Fruit fly (Drosophila melanogaster) whole organism, embryonic: ENCODE results near the gene ZAP3.

Experiments used
- CG10979 ChIP-seq: fragments of 200-800 bp; sonication (Bioruptor generic); optimal IDR thresholded peaks from 2 replicates; lab custom pipeline; 2018; ENCODE audit warnings: missing biosample characterization, mild to moderate bottlenecking, missing genetic modification characterization, moderate library complexity
- CG11504 ChIP-seq: fragments of 200-800 bp; sonication (Bioruptor generic); optimal IDR thresholded peaks from 3 replicates; lab custom pipeline; 2019; ENCODE audit warnings: missing biosample characterization, mild to moderate bottlenecking, missing genetic modification characterization, moderate library complexity
- CG12391 ChIP-seq: fragments of 200-800 bp; sonication (Bioruptor generic); optimal IDR thresholded peaks from 3 replicates; lab custom pipeline; 2018; ENCODE audit warnings: missing biosample characterization, mild to moderate bottlenecking, missing genetic modification characterization, moderate library complexity
- CG1602 ChIP-seq: fragments of 200-800 bp; sonication (Bioruptor generic); optimal IDR thresholded peaks from 3 replicates; lab custom pipeline; 2016; ENCODE audit warnings: missing biosample characterization, missing genetic modification characterization
- CG16863 ChIP-seq: fragments of 200-800 bp; sonication (Bioruptor generic); optimal IDR thresholded peaks from 3 replicates; lab custom pipeline; 2016; ENCODE audit warnings: missing biosample characterization, missing genetic modification characterization
- CG17359 ChIP-seq: fragments of 200-800 bp; sonication (Bioruptor generic); optimal IDR thresholded peaks from 3 replicates; lab custom pipeline; 2018; ENCODE audit warnings: missing biosample characterization, mild to moderate bottlenecking, missing genetic modification characterization, moderate library complexity
- CG17361 ChIP-seq: fragments of 200-800 bp; sonication (Bioruptor generic); IDR thresholded peaks from 3 replicates; pipeline ENCODE4 v1.3.6; 2022; ENCODE audit warnings: missing biosample characterization, missing genetic modification characterization
- CG18262 ChIP-seq: fragments of 200-800 bp; optimal IDR thresholded peaks from 3 replicates; lab custom pipeline; 2019; ENCODE audit warnings: missing biosample characterization, mild to moderate bottlenecking, missing genetic modification characterization, moderate library complexity
- CG2116 ChIP-seq: fragments of 200-800 bp; sonication (Bioruptor generic); optimal IDR thresholded peaks from 3 replicates; lab custom pipeline; 2018; ENCODE audit warnings: missing biosample characterization, mild to moderate bottlenecking, missing genetic modification characterization
- CG2678 ChIP-seq: fragments of 200-800 bp; sonication (Bioruptor generic); optimal IDR thresholded peaks from 3 replicates; lab custom pipeline; 2019; ENCODE audit warnings: missing biosample characterization, mild to moderate bottlenecking, missing genetic modification characterization, moderate library complexity
- CG2875 ChIP-seq: fragments of 200-800 bp; sonication (Bioruptor generic); optimal IDR thresholded peaks from 2 replicates; lab custom pipeline; 2017; ENCODE audit warnings: missing biosample characterization, mild to moderate bottlenecking, missing genetic modification characterization, missing genetic modification reagents
- CG31388 ChIP-seq: fragments of 200-800 bp; sonication (Bioruptor generic); optimal IDR thresholded peaks from 2 replicates; lab custom pipeline; 2016; ENCODE audit warnings: missing biosample characterization, missing genetic modification characterization
- CG32772 ChIP-seq: fragments of 200-800 bp; sonication (Bioruptor generic); IDR thresholded peaks from 2 replicates; pipeline ENCODE4 v1.3.6; 2022; ENCODE audit warnings: missing biosample characterization, missing genetic modification characterization
- CG7357 ChIP-seq: fragments of 200-800 bp; sonication (Bioruptor generic); IDR thresholded peaks from 3 replicates; pipeline ENCODE4 v1.3.6; 2022; ENCODE audit warnings: missing biosample characterization, missing genetic modification characterization
- CG7556 ChIP-seq: fragments of 200-800 bp; sonication (Bioruptor generic); optimal IDR thresholded peaks from 2 replicates; lab custom pipeline; 2017; ENCODE audit warnings: missing biosample characterization, mild to moderate bottlenecking, missing genetic modification characterization
- CG8765 ChIP-seq: fragments of 200-800 bp; sonication (Bioruptor generic); IDR thresholded peaks from 2 replicates; pipeline ENCODE4 v1.3.6; 2022; ENCODE audit warnings: missing biosample characterization, missing genetic modification characterization
- CG9727 ChIP-seq: fragments of 200-800 bp; sonication (Bioruptor generic); optimal IDR thresholded peaks from 3 replicates; lab custom pipeline; 2017; ENCODE audit warnings: missing biosample characterization, mild to moderate bottlenecking, missing genetic modification characterization
- Dref ChIP-seq: fragments of 200-800 bp; sonication (Bioruptor generic); IDR thresholded peaks from 2 replicates; pipeline ENCODE4 v1.3.6; 2022; ENCODE audit warnings: missing biosample characterization, missing genetic modification characterization
- Med ChIP-seq: fragments of 200-800 bp; sonication (Bioruptor generic); peaks from one replicate; lab custom pipeline; 2016; ENCODE audit warnings: missing biosample characterization, missing genetic modification characterization, mild to moderate bottlenecking, inconsistent platforms, moderate library complexity
- Oli ChIP-seq: fragments of 200-800 bp; sonication (Bioruptor generic); optimal IDR thresholded peaks from 2 replicates; lab custom pipeline; 2018; ENCODE audit warnings: missing biosample characterization, mild to moderate bottlenecking, missing genetic modification characterization, moderate library complexity
- Sry-β ChIP-seq: fragments of 200-800 bp; sonication (Bioruptor generic); optimal IDR thresholded peaks from 2 replicates; lab custom pipeline; 2018; ENCODE audit warnings: missing biosample characterization, mild to moderate bottlenecking, missing genetic modification characterization, moderate library complexity
- Ssrp ChIP-seq: fragments of 200-800 bp; sonication (Bioruptor generic); optimal IDR thresholded peaks from 2 replicates; lab custom pipeline; 2018; ENCODE audit warnings: missing biosample characterization, mild to moderate bottlenecking, missing genetic modification characterization, moderate library complexity
- Xrp1 ChIP-seq: fragments of 200-800 bp; sonication (Bioruptor generic); IDR thresholded peaks from 2 replicates; pipeline ENCODE4 v1.3.6; 2022; ENCODE audit warnings: missing biosample characterization, missing genetic modification characterization
- az2 ChIP-seq: fragments of 200-800 bp; sonication (Bioruptor generic); optimal IDR thresholded peaks from 3 replicates; lab custom pipeline; 2016; ENCODE audit warnings: missing biosample characterization, missing genetic modification characterization
- caup ChIP-seq: fragments of 200-800 bp; sonication (Bioruptor generic); optimal IDR thresholded peaks from 3 replicates; lab custom pipeline; 2017; ENCODE audit warnings: missing biosample characterization, mild to moderate bottlenecking, missing genetic modification characterization, moderate library complexity; ENCODE audit not compliant: severe bottlenecking
- ci ChIP-seq: fragments of 200-800 bp; sonication (Bioruptor generic); IDR thresholded peaks from 3 replicates; pipeline ENCODE4 v1.3.6; 2022; ENCODE audit warnings: missing biosample characterization, missing genetic modification characterization
- corto ChIP-seq: fragments of 200-800 bp; sonication (Bioruptor generic); optimal IDR thresholded peaks from 2 replicates; lab custom pipeline; 2016; ENCODE audit warnings: missing biosample characterization, mild to moderate bottlenecking, missing genetic modification characterization, moderate library complexity
- danr ChIP-seq: fragments of 200-800 bp; sonication (Bioruptor generic); IDR thresholded peaks from 2 replicates; pipeline ENCODE4 v1.3.6; 2022; ENCODE audit warnings: missing biosample characterization, missing genetic modification characterization
- dm ChIP-seq: fragments of 200-800 bp; sonication (Bioruptor generic); optimal IDR thresholded peaks from 3 replicates; lab custom pipeline; 2016; ENCODE audit warnings: missing biosample characterization, missing genetic modification characterization
- dmrt11E ChIP-seq: fragments of 200-800 bp; sonication (Bioruptor generic); optimal IDR thresholded peaks from 3 replicates; lab custom pipeline; 2018; ENCODE audit warnings: missing biosample characterization, mild to moderate bottlenecking, missing genetic modification characterization, moderate library complexity
- eve ChIP-seq, 2 experiments: fragments of >200 bp; optimal IDR thresholded peaks; 2 replicates each; lab custom pipeline; 2017; ENCODE audit warnings: missing biosample characterization in 2 of 2, missing genetic modification characterization in 2 of 2
- gfzf ChIP-seq: fragments of 200-800 bp; sonication (Bioruptor generic); optimal IDR thresholded peaks from 2 replicates; lab custom pipeline; 2016; ENCODE audit warnings: missing biosample characterization, mild to moderate bottlenecking, missing genetic modification characterization, moderate library complexity
- hbn ChIP-seq: fragments of 200-800 bp; sonication (Bioruptor generic); IDR thresholded peaks from 2 replicates; pipeline ENCODE4 v1.3.6; 2022; ENCODE audit warnings: missing biosample characterization, missing genetic modification characterization; ENCODE audit not compliant: partially characterized antibody
- hkb ChIP-seq, 2 experiments: fragments of 200-800 bp in 1 of 2; fragments of >200 bp in 1 of 2; sonication (Bioruptor generic) in 1 of 2; IDR thresholded peaks in 1 of 2; optimal IDR thresholded peaks in 1 of 2; 2 replicates each; pipeline versions ENCODE4 v1.3.6 to Lab custom; 2017 to 2022; ENCODE audit warnings: missing biosample characterization in 1 of 2, missing genetic modification characterization in 1 of 2
- hth ChIP-seq: fragments of >200 bp; optimal IDR thresholded peaks from 2 replicates; lab custom pipeline; 2017; ENCODE audit warnings: inconsistent platforms
- kni ChIP-seq: fragments of 200-800 bp; sonication (Bioruptor generic); optimal IDR thresholded peaks from 3 replicates; lab custom pipeline; 2017; ENCODE audit warnings: mild to moderate bottlenecking, missing biosample characterization, missing genetic modification reagents, missing genetic modification characterization
- lola ChIP-seq, 3 experiments: fragments of >200 bp in 2 of 3; fragments of 200-800 bp in 1 of 3; sonication (Bioruptor generic) in 1 of 3; optimal IDR thresholded peaks; 2 replicates each; lab custom pipeline; 2017 to 2019; ENCODE audit warnings: missing biosample characterization in 3 of 3, missing genetic modification characterization in 3 of 3, mild to moderate bottlenecking in 1 of 3, moderate library complexity in 1 of 3
- lov ChIP-seq, 2 experiments: fragments of 200-800 bp in 1 of 2; fragments of >200 bp in 1 of 2; sonication (Bioruptor generic) in 1 of 2; IDR thresholded peaks in 1 of 2; optimal IDR thresholded peaks in 1 of 2; 2 replicates in 1 of 2; 3 replicates in 1 of 2; pipeline versions ENCODE4 v1.3.6 to Lab custom; 2017 to 2022; ENCODE audit warnings: missing biosample characterization in 1 of 2, missing genetic modification characterization in 1 of 2
- maf-S ChIP-seq: fragments of 200-800 bp; sonication (Bioruptor generic); optimal IDR thresholded peaks from 2 replicates; lab custom pipeline; 2016; ENCODE audit warnings: missing biosample characterization, missing genetic modification characterization
- nmo ChIP-seq: fragments of 200-800 bp; sonication (Bioruptor generic); optimal IDR thresholded peaks from 2 replicates; lab custom pipeline; 2018; ENCODE audit warnings: missing biosample characterization, mild to moderate bottlenecking, missing genetic modification characterization, moderate library complexity
- oc ChIP-seq: fragments of 200-800 bp; sonication (Bioruptor generic); optimal IDR thresholded peaks from 2 replicates; lab custom pipeline; 2018; ENCODE audit warnings: missing biosample characterization, mild to moderate bottlenecking, missing genetic modification characterization, moderate library complexity
- scrt ChIP-seq: fragments of 200-800 bp; sonication (Bioruptor generic); optimal IDR thresholded peaks from 2 replicates; lab custom pipeline; 2018; ENCODE audit warnings: missing biosample characterization, mild to moderate bottlenecking, missing genetic modification characterization, moderate library complexity
- sens ChIP-seq: fragments of 200-800 bp; sonication (Bioruptor generic); peaks from one replicate; lab custom pipeline; 2016; ENCODE audit warnings: missing biosample characterization, missing genetic modification characterization
- stc ChIP-seq: fragments of 200-800 bp; sonication (Bioruptor generic); IDR thresholded peaks from 2 replicates; pipeline ENCODE4 v1.3.6; 2022; ENCODE audit warnings: missing biosample characterization, missing genetic modification characterization
- trem ChIP-seq: fragments of 200-800 bp; optimal IDR thresholded peaks from 3 replicates; lab custom pipeline; 2019; ENCODE audit warnings: missing biosample characterization, mild to moderate bottlenecking, missing genetic modification characterization, moderate library complexity
- tup ChIP-seq: fragments of 200-800 bp; sonication (Bioruptor generic); optimal IDR thresholded peaks from 2 replicates; lab custom pipeline; 2016; ENCODE audit warnings: missing biosample characterization, mild to moderate bottlenecking, missing genetic modification characterization, moderate library complexity
- wor ChIP-seq: fragments of 200-800 bp; sonication (Bioruptor generic); IDR thresholded peaks from 2 replicates; pipeline ENCODE4 v1.3.6; 2022; ENCODE audit warnings: missing biosample characterization, missing genetic modification characterization

ZAP3 gene

DNA sequence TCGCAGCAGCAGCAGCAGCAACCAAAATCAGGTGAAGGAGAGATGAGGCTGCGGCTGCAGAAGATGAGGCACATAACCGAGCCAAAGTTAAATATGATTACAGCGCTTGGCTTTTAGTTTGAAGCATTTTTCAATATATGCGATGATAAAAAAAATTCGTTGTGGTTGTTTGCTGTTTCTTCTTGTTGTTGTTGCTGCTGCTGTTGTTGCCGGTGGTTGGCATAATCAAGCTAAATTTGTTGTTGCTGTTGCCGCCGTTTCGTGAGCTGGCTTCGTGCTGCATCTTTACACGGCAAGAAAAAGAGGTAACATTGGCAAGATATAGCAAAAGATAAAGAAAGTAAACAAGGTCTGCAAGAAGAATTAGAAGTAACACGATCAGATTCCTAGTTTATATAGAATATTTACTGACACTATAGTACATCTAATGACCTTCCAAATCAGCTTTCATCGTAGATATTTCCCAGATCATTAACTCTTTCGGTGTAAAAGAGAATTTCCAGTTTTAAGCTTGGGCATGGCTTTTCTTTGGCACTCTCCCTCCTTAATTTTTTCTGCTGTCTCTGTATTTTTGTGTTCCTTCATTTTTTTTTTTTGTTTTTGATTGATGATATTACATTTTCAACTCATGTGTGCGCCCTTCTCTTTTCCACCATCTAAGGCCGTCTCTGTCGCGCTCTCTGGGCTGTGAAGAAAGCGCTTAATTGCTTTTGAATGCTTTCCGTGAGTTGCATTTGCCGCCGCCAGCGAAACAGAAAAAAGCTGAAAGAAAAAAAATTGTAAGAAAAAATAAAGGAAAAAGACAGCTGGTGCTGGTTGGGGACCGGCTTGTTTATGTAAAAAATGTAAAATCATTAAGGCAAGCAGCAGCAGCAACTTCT, 31.9 kb upstream of the ZAP3 start (continued):
- TF ChIP-seq CG7357 (GFP tag; lab: Robert Waterston, UW) (no peak), CG16863 (GFP tag; lab: Kevin White, UChicago) (no peak), Ssrp (tag; lab: Kevin White, UChicago) (peak; percentile 47), wor (GFP tag; lab: Robert Waterston, UW) (no peak), CG32772 (GFP tag; lab: Robert Waterston, UW) (no peak; the same call in 1 of the 2 replicates), dm (GFP tag; lab: Kevin White, UChicago) (no peak), CG7556 (GFP tag; lab: Kevin White, UChicago) (peak; percentile 13), CG17361 (GFP tag; lab: Robert Waterston, UW) (peak; percentile 41; the same call in 1 of the 3 replicates), Sry-β (GFP tag; lab: Kevin White, UChicago) (no peak), CG17359 (peak; percentile 14), dmrt11E (tag; lab: Kevin White, UChicago) (peak; percentile 7), ci (peak; percentile 40; the same call in 1 of the 3 replicates), sens (GFP tag; lab: Kevin White, UChicago) (peak; percentile 80), Xrp1 (GFP tag; lab: Robert Waterston, UW) (peak; percentile 25; the same call in 1 of the 2 replicates), Oli (tag; lab: Kevin White, UChicago) (peak; percentile 38), gfzf (GFP tag; lab: Kevin White, UChicago) (no peak), Med (GFP tag; lab: Kevin White, UChicago) (peak; percentile 31), CG18262 (tag; lab: Kevin White, UChicago) (peak; percentile 48), scrt (GFP tag; lab: Kevin White, UChicago) (no peak), lola (GFP tag; optimal IDR thresholded peaks at IDR 0.05; lab: Kevin White, UChicago) (peak in 1 of 3 experiments; percentile 31), kni (GFP tag; lab: Kevin White, UChicago) (peak; percentile 44), CG2875 (GFP tag; lab: Kevin White, UChicago) (peak; percentile 12), CG11504 (tag; lab: Kevin White, UChicago) (peak; percentile 45), hbn (no peak), CG8765 (GFP tag; lab: Robert Waterston, UW) (no peak), CG1602 (GFP tag; lab: Kevin White, UChicago) (no peak), nmo (GFP tag; lab: Kevin White, UChicago) (peak; percentile 47), CG31388 (GFP tag; lab: Kevin White, UChicago) (no peak), CG2678 (peak; percentile 28), trem (peak; percentile 11), oc (tag; lab: Kevin White, UChicago) (peak; percentile 29), hth (lab: Kevin White, UChicago) (no peak), danr (GFP tag; lab: Robert Waterston, UW) (0 out of 2 replicates have a peak, but pooled peaks have one; percentile 8), eve (GFP tag; optimal IDR thresholded peaks at IDR 0.05; lab: Kevin White, UChicago) (peak in 1 of 2 experiments; percentile 65), CG12391 (peak; percentile 43), lov (optimal IDR thresholded peaks at IDR 0.05; lab: Kevin White, UChicago) (no peak), lov (GFP tag; IDR thresholded peaks at IDR 0.05; lab: Robert Waterston, UW) (no peak), stc (no peak), Dref (GFP tag; lab: Robert Waterston, UW) (no peak), az2 (GFP tag; lab: Kevin White, UChicago) (peak; percentile 24), hkb (optimal IDR thresholded peaks at IDR 0.05; lab: Kevin White, UChicago) (no peak), hkb (GFP tag; IDR thresholded peaks at IDR 0.05; lab: Robert Waterston, UW) (0 out of 2 replicates have a peak, but pooled peaks have one; percentile 27), caup (no peak), maf-S (no peak), CG9727 (GFP tag; lab: Kevin White, UChicago) (no peak), CG10979 (tag; lab: Kevin White, UChicago) (peak; percentile 63), CG2116 (no peak), corto (peak; percentile 23), tup (GFP tag; lab: Kevin White, UChicago) (no peak)
